Fruit fly (Drosophila melanogaster): ENCODE data around the gene opm.

opm gene

dm6 chrX:15078394-15078793, 12.2 kb upstream of the opm start (continued):
- TF ChIP-seq dmrt99B (tag; optimal IDR thresholded peaks at IDR 0.05) (peak; percentile 2), ATbp (GFP tag; optimal IDR thresholded peaks at IDR 0.05) (peak; percentile 62), CG15479 (GFP tag; optimal IDR thresholded peaks at IDR 0.05) (no peak), maf-S (GFP tag; optimal IDR thresholded peaks at IDR 0.05) (no peak), CG9817 (tag; optimal IDR thresholded peaks at IDR 0.05) (no peak), amos (GFP tag; IDR thresholded peaks at IDR 0.05; ENCODE audit: partially characterized antibody) (no peak), unpg (GFP tag; optimal IDR thresholded peaks at IDR 0.05) (peak; percentile 13), CG34422 (GFP tag; IDR thresholded peaks at IDR 0.05) (no peak), lov (optimal IDR thresholded peaks at IDR 0.05) (no peak), lov (GFP tag; IDR thresholded peaks at IDR 0.05) (no peak), gsb-n (tag; optimal IDR thresholded peaks at IDR 0.05) (no peak), emc (GFP tag; optimal IDR thresholded peaks at IDR 0.05) (no peak), CG2875 (GFP tag; optimal IDR thresholded peaks at IDR 0.05) (peak; percentile 38), Doc3 (GFP tag; IDR thresholded peaks at IDR 0.05; ENCODE audit: partially characterized antibody) (no peak), pan (optimal IDR thresholded peaks at IDR 0.05) (no peak), pan (GFP tag; optimal IDR thresholded peaks at IDR 0.05 in 1 of 2, IDR thresholded peaks at IDR 0.05 in 1 of 2) (no peak), BEAF-32 (GFP tag; optimal IDR thresholded peaks at IDR 0.05) (no peak), CG1529 (GFP tag; optimal IDR thresholded peaks at IDR 0.05) (peak; percentile 6), CG6689 (GFP tag; IDR thresholded peaks at IDR 0.05) (no peak), pho (GFP tag; optimal IDR thresholded peaks at IDR 0.05) (no peak), pum (GFP tag; optimal IDR thresholded peaks at IDR 0.05) (no peak), sna (GFP tag; IDR thresholded peaks at IDR 0.05; ENCODE audit: partially characterized antibody) (no peak), tup (GFP tag; optimal IDR thresholded peaks at IDR 0.05) (no peak), fd3F (GFP tag; optimal IDR thresholded peaks at IDR 0.05) (no peak), CG11093 (GFP tag; IDR thresholded peaks at IDR 0.05) (no peak), Opbp (GFP tag; IDR thresholded peaks at IDR 0.05; ENCODE audit: partially characterized antibody) (no peak), CG7963 (GFP tag; IDR thresholded peaks at IDR 0.05; ENCODE audit: partially characterized antibody) (no peak), CTCF (GFP tag; optimal IDR thresholded peaks at IDR 0.05) (no peak), Pdp1 (GFP tag; optimal IDR thresholded peaks at IDR 0.05) (peak in 1 of 2 experiments; percentile 84), NK7.1 (GFP tag; optimal IDR thresholded peaks at IDR 0.05) (no peak), CG16779 (GFP tag; IDR thresholded peaks at IDR 0.05) (no peak), sim (GFP tag; IDR thresholded peaks at IDR 0.05) (no peak), CG7745 (tag; optimal IDR thresholded peaks at IDR 0.05) (peak; percentile 55), CG11560 (tag; IDR thresholded peaks at IDR 0.05) (no peak), chm (GFP tag; IDR thresholded peaks at IDR 0.05) (no peak), CG13296 (GFP tag; optimal IDR thresholded peaks at IDR 0.05) (peak; percentile 55), CG1602 (GFP tag; optimal IDR thresholded peaks at IDR 0.05) (no peak), CG4707 (GFP tag; optimal IDR thresholded peaks at IDR 0.05) (peak; percentile 28), scrt (GFP tag; optimal IDR thresholded peaks at IDR 0.05) (no peak), CG10979 (tag; optimal IDR thresholded peaks at IDR 0.05) (no peak), fd64A (GFP tag; optimal IDR thresholded peaks at IDR 0.05) (peak; percentile 42), CG3281 (GFP tag; optimal IDR thresholded peaks at IDR 0.05) (no peak), Lpt (GFP tag; optimal IDR thresholded peaks at IDR 0.05) (no peak), CG1832 (GFP tag; optimal IDR thresholded peaks at IDR 0.05) (no peak), Sry-δ (GFP tag; optimal IDR thresholded peaks at IDR 0.05) (no peak), Gsc (GFP tag; IDR thresholded peaks at IDR 0.05) (no peak), vfl (GFP tag; optimal IDR thresholded peaks at IDR 0.05) (no peak), MBD-R2 (GFP tag; IDR thresholded peaks at IDR 0.05) (no peak), eve (GFP tag; optimal IDR thresholded peaks at IDR 0.05) (no peak), CG10959 (GFP tag; IDR thresholded peaks at IDR 0.05) (no peak), en (GFP tag; optimal IDR thresholded peaks at IDR 0.05) (no peak), yki (optimal IDR thresholded peaks at IDR 0.05) (no peak), zen2 (GFP tag; IDR thresholded peaks at IDR 0.05; ENCODE audit: partially characterized antibody) (no peak)
